Fruit fly (Drosophila melanogaster) Kc167 (cell line): Measurements from ENCODE around the gene CG6034.

ENCODE experiments used
- h ChIP-seq: fragments of >200 bp; optimal IDR thresholded peaks from 3 replicates; lab custom pipeline; 2018; ENCODE audit warnings: missing external identifiers
- psq ChIP-seq: fragments of >200 bp; optimal IDR thresholded peaks from 2 replicates; lab custom pipeline; 2017; ENCODE audit warnings: missing external identifiers

- TF ChIP-seq psq (lab: Kevin White, UChicago) (no peak), h (lab: Kevin White, UChicago) (no peak)
Measured at dm6 chr3L:17759072-17759747, 12.6 kb upstream of the CG6034 start, which contains the start of gene CG32181.
